Worm (Caenorhabditis elegans): Measurements from ENCODE around the gene M01E10.3.

DNA sequence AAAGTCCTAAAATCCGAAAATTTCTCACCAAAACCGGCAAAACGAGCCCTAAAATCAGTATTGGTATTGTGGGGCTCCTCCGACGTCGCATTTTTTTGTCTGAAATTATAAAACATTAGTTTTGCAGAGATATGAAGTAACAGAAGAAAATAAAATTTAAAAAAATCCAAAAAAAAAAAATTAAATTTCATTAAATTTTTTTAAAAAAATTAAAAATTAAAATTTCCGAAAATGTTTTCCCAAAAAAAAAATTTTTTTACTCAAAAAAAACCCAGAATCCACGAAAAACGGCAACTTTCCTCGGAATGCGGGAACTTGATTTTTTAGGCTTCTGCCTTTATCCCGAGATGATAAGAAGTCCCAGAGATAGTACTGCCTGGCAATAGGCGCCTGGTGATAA lies 6.1 kb downstream of the M01E10.3 start, which contains the start of gene dpy-1:
- TF ChIP-seq ces-1 (GFP tag; optimal IDR thresholded peaks at IDR 0.05) (no peak), unc-39 (tag; optimal IDR thresholded peaks at IDR 0.05) (no peak), nhr-12 (tag; optimal IDR thresholded peaks at IDR 0.05) (no peak), M03D4.4 (tag; optimal IDR thresholded peaks at IDR 0.05) (no peak), nhr-28 (tag; optimal IDR thresholded peaks at IDR 0.05) (no peak), mab-5 (tag; optimal IDR thresholded peaks at IDR 0.05) (no peak), elt-3 (tag; optimal IDR thresholded peaks at IDR 0.05) (no peak), blmp-1 (tag; optimal IDR thresholded peaks at IDR 0.05) (no peak), nhr-2 (tag; optimal IDR thresholded peaks at IDR 0.05) (no peak), ceh-83 (GFP tag; optimal IDR thresholded peaks at IDR 0.05) (no peak), tbx-8 (GFP tag; optimal IDR thresholded peaks at IDR 0.05) (no peak), pha-4 (tag; optimal IDR thresholded peaks at IDR 0.05) (no peak), lin-13 (tag; optimal IDR thresholded peaks at IDR 0.05) (no peak)

Measured in whole organism, mixed stage, embryonic.